Worm (Caenorhabditis elegans) whole organism, L3 larva: ENCODE results near the gene Y39A3CL.3.

Source experiments
- ceh-28 ChIP-seq: fragments of 150-350 bp; optimal IDR thresholded peaks from 2 replicates; lab custom pipeline; 2014; ENCODE audit warnings: missing biosample characterization, missing genetic modification reagents, missing genetic modification characterization
- ceh-82 ChIP-seq: fragments of 150-350 bp; optimal IDR thresholded peaks from 2 replicates; lab custom pipeline; 2014; ENCODE audit warnings: missing biosample characterization, missing genetic modification characterization
- elt-1 ChIP-seq: fragments of 150-350 bp; optimal IDR thresholded peaks from 2 replicates; lab custom pipeline; 2014; ENCODE audit warnings: missing biosample characterization, missing genetic modification characterization
- mdl-1 ChIP-seq: fragments of 150-350 bp; optimal IDR thresholded peaks from 2 replicates; lab custom pipeline; 2014; ENCODE audit warnings: missing biosample characterization, missing genetic modification characterization
- mml-1 ChIP-seq: fragments of 150-350 bp; sonication (generic microtip); optimal IDR thresholded peaks from 3 replicates; lab custom pipeline; 2014; ENCODE audit warnings: missing biosample characterization, missing genetic modification characterization
- nhr-12 ChIP-seq: fragments of 150-350 bp; optimal IDR thresholded peaks from 2 replicates; lab custom pipeline; 2014; ENCODE audit warnings: missing biosample characterization, missing genetic modification characterization
- nhr-23 ChIP-seq: fragments of 150-350 bp; optimal IDR thresholded peaks from 2 replicates; lab custom pipeline; 2014; ENCODE audit warnings: missing biosample characterization, missing genetic modification reagents, missing genetic modification characterization
- pha-4 ChIP-seq: fragments of 150-350 bp; optimal IDR thresholded peaks from 2 replicates; lab custom pipeline; 2014; ENCODE audit warnings: missing biosample characterization, missing genetic modification reagents, missing genetic modification characterization
- snpc-4 ChIP-seq: fragments of 150-350 bp; optimal IDR thresholded peaks from 2 replicates; lab custom pipeline; 2014; ENCODE audit warnings: missing biosample characterization, missing genetic modification characterization
- unc-39 ChIP-seq: sonication (generic microtip); optimal IDR thresholded peaks from 4 replicates; lab custom pipeline; 2017; ENCODE audit warnings: missing biosample characterization, missing genetic modification characterization

DNA sequence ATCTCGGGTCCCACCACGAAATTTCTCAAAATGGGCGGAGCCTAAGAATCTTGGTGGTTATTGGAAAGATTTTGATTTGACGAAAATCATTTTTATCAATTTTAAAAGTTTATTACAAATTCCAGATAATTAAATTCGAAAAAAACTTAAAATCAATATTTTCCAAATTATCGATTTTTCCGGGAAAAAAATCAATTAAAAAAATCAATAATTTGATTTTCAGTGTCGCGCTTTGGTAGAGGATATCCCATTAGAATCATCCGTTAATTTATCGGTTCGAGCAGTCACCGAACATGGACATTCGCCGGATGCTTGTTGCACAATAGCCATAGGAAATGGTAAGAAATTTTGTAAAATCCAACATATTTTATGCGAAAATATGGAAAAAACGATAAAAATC, 15.8 kb downstream of the Y39A3CL.3 start:
- TF ChIP-seq nhr-23 (tag; lab: Kevin White, UChicago) (no peak), nhr-12 (no peak), snpc-4 (tag; lab: Kevin White, UChicago) (no peak), ceh-28 (tag; lab: Kevin White, UChicago) (peak; percentile 84), ceh-82 (tag; lab: Kevin White, UChicago) (no peak), unc-39 (tag; lab: Kevin White, UChicago) (no peak), mml-1 (no peak), pha-4 (tag; lab: Kevin White, UChicago) (no peak), elt-1 (tag; lab: Kevin White, UChicago) (no peak), mdl-1 (tag; lab: Kevin White, UChicago) (no peak)
